Fruit fly (Drosophila melanogaster): ENCODE data around the gene Ssdp.

Ssdp gene

DNA sequence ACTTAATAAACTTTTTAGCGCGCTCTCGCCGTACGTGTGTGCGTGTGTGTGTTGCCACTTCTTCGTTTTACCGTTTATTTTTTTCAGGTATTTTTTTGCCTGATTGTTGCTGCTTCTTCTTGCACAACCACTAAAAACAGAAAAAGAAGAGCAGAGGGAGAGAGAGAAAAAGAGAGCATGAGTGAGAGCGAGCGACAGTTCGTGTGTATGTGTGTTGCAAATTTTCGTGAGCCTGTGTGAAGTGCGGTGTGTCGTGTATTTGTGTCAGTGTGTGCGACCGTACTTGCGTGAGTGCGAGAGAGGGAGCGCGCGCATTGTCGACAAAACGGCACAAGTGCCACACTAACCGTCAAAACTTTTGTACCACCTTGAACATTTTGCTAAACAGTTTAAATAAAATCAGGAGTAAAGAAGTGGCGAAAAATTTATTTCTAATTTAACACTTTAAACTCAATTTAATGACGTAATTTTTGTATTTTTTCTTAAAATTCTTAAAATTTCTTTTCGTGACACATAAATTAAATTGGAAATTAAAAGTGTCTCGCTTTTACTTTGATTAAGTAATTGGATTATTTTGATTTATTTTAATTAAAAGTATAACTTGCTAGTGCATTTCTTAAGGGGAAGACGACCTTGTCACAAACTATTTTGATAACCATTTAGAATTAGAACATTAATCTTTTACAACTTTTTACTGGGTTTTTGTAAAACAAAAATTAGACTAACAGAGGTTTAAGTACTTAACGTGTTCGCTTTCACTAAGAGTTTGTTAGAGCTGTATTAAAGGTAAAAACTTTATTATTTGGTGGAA is 2.2 kb downstream of the Ssdp start (continued):
- TF ChIP-seq CG3163 (GFP tag; optimal IDR thresholded peaks at IDR 0.05) (peak; percentile 30), CrebB (tag; optimal IDR thresholded peaks at IDR 0.05) (peak; percentile 59), lmd (GFP tag; IDR thresholded peaks at IDR 0.05) (no peak), Dip3 (GFP tag; optimal IDR thresholded peaks at IDR 0.05) (no peak), zfh2 (GFP tag; optimal IDR thresholded peaks at IDR 0.05) (no peak), CG4424 (GFP tag; optimal IDR thresholded peaks at IDR 0.05) (peak; percentile 60), CG14667 (GFP tag; IDR thresholded peaks at IDR 0.05) (no peak), HLH3B (GFP tag; IDR thresholded peaks at IDR 0.05) (no peak), CG2120 (GFP tag; optimal IDR thresholded peaks at IDR 0.05) (peak; percentile 61), onecut (GFP tag; IDR thresholded peaks at IDR 0.05) (peak; percentile 42), odd (GFP tag; optimal IDR thresholded peaks at IDR 0.05) (peak; percentile 74), CG31441 (GFP tag; IDR thresholded peaks at IDR 0.05) (no peak), Usf (GFP tag; optimal IDR thresholded peaks at IDR 0.05) (peak; percentile 45), CG4854 (GFP tag; optimal IDR thresholded peaks at IDR 0.05) (no peak), pros (GFP tag; optimal IDR thresholded peaks at IDR 0.05) (peak; percentile 76), Hr3 (GFP tag; optimal IDR thresholded peaks at IDR 0.05) (peak; percentile 77), Tbp (GFP tag; optimal IDR thresholded peaks at IDR 0.05) (no peak), CG1832 (GFP tag; optimal IDR thresholded peaks at IDR 0.05) (peak; percentile 65), al (GFP tag; IDR thresholded peaks at IDR 0.05) (no peak), CG33213 (GFP tag; optimal IDR thresholded peaks at IDR 0.05) (no peak), CG8281 (tag; optimal IDR thresholded peaks at IDR 0.05) (peak; percentile 5), sna (GFP tag; IDR thresholded peaks at IDR 0.05; ENCODE audit: partially characterized antibody) (no peak), CG12391 (tag; optimal IDR thresholded peaks at IDR 0.05) (peak; percentile 75), az2 (GFP tag; optimal IDR thresholded peaks at IDR 0.05) (peak; percentile 57), BEAF-32 (GFP tag; optimal IDR thresholded peaks at IDR 0.05) (peak; percentile 1), MESR4 (GFP tag; optimal IDR thresholded peaks at IDR 0.05) (peak; percentile 40), Dek (tag; optimal IDR thresholded peaks at IDR 0.05) (peak; percentile 24), caup (GFP tag; optimal IDR thresholded peaks at IDR 0.05; ENCODE audit: severe bottlenecking) (peak; percentile 34), CG13775 (GFP tag; optimal IDR thresholded peaks at IDR 0.05) (peak; percentile 70), trh (GFP tag; optimal IDR thresholded peaks at IDR 0.05) (no peak)

DNA sequence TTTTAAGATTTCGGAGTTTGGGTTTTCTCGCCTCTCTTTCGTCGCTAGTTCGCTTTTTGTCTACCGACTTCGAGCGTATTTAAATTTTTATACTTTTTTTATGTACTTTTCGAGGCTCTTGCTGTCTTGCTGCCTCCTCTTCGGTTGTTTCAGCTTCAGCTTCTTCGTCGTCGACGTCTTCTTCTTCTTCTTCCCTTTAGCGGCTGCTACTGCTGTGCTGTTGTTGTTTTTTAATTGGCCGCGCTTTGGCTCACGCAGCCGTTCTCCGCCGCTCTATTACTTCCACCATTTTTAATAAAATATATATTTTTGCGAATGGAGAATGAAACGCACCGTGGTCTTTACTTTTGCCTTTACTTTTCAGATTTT is 2.8 kb downstream of the Ssdp start:
- TF ChIP-seq CG3995 (GFP tag; optimal IDR thresholded peaks at IDR 0.05) (no peak), CG18011 (GFP tag; optimal IDR thresholded peaks at IDR 0.05) (no peak), CG15514 (GFP tag; optimal IDR thresholded peaks at IDR 0.05) (no peak), Vsx1 (GFP tag; optimal IDR thresholded peaks at IDR 0.05) (peak; percentile 63), nerfin-1 (tag; optimal IDR thresholded peaks at IDR 0.05) (no peak), toy (GFP tag; IDR thresholded peaks at IDR 0.05) (no peak), CG31365 (tag; optimal IDR thresholded peaks at IDR 0.05) (no peak), CG17385 (GFP tag; optimal IDR thresholded peaks at IDR 0.05) (no peak), CG8765 (GFP tag; IDR thresholded peaks at IDR 0.05) (no peak), CG1792 (GFP tag; optimal IDR thresholded peaks at IDR 0.05) (no peak), Ssrp (tag; optimal IDR thresholded peaks at IDR 0.05) (no peak), CG7372 (GFP tag; IDR thresholded peaks at IDR 0.05) (no peak), CG4820 (GFP tag; optimal IDR thresholded peaks at IDR 0.05) (no peak), CG14441 (GFP tag; IDR thresholded peaks at IDR 0.05) (no peak), Hmx (GFP tag; optimal IDR thresholded peaks at IDR 0.05) (no peak), CG9876 (GFP tag; optimal IDR thresholded peaks at IDR 0.05) (no peak), luna (GFP tag; optimal IDR thresholded peaks at IDR 0.05) (no peak), psq (GFP tag; optimal IDR thresholded peaks at IDR 0.05) (peak; percentile 70), dpn (GFP tag; optimal IDR thresholded peaks at IDR 0.05) (no peak), lola (GFP tag; optimal IDR thresholded peaks at IDR 0.05) (no peak), CG8089 (GFP tag; optimal IDR thresholded peaks at IDR 0.05) (no peak), B-H1 (GFP tag; IDR thresholded peaks at IDR 0.05) (no peak)

Measured in whole organism, embryonic.